Worm (Caenorhabditis elegans) whole organism, L3 larva: ENCODE results near the gene best-24.

Experiments
- egl-27 ChIP-seq: sonication (generic microtip); optimal IDR thresholded peaks from 4 replicates; lab custom pipeline; 2017; ENCODE audit warnings: missing biosample characterization, missing genetic modification reagents, missing genetic modification characterization
- elt-1 ChIP-seq: fragments of 150-350 bp; optimal IDR thresholded peaks from 2 replicates; lab custom pipeline; 2014; ENCODE audit warnings: missing biosample characterization, missing genetic modification characterization
- jun-1 ChIP-seq: fragments of 150-350 bp; optimal IDR thresholded peaks from 2 replicates; lab custom pipeline; 2014; ENCODE audit warnings: missing biosample characterization, missing genetic modification reagents, missing genetic modification characterization
- lin-15B ChIP-seq: fragments of 150-350 bp; optimal IDR thresholded peaks from 2 replicates; lab custom pipeline; 2014; ENCODE audit warnings: missing biosample characterization, missing genetic modification characterization
- nfya-1 ChIP-seq: sonication (generic microtip); optimal IDR thresholded peaks from 2 replicates; lab custom pipeline; 2017; ENCODE audit warnings: missing genetic modification characterization, mild to moderate bottlenecking, missing compliant biosample characterization, antibody characterized with exemption, moderate library complexity; ENCODE audit not compliant: insufficient read depth
- nhr-237 ChIP-seq: fragments of 150-350 bp; optimal IDR thresholded peaks from 2 replicates; lab custom pipeline; 2014; ENCODE audit warnings: missing biosample characterization, missing genetic modification characterization
- sea-2 ChIP-seq: fragments of 150-350 bp; sonication (generic microtip); optimal IDR thresholded peaks from 4 replicates; lab custom pipeline; 2014; ENCODE audit warnings: missing biosample characterization, missing genetic modification reagents, missing genetic modification characterization
- snpc-4 ChIP-seq: fragments of 150-350 bp; optimal IDR thresholded peaks from 2 replicates; lab custom pipeline; 2014; ENCODE audit warnings: missing biosample characterization, missing genetic modification characterization
- unc-39 ChIP-seq: sonication (generic microtip); optimal IDR thresholded peaks from 4 replicates; lab custom pipeline; 2017; ENCODE audit warnings: missing biosample characterization, missing genetic modification characterization
- ztf-11 ChIP-seq: fragments of 150-350 bp; optimal IDR thresholded peaks from 2 replicates; lab custom pipeline; 2014; ENCODE audit warnings: missing biosample characterization, missing genetic modification characterization

DNA sequence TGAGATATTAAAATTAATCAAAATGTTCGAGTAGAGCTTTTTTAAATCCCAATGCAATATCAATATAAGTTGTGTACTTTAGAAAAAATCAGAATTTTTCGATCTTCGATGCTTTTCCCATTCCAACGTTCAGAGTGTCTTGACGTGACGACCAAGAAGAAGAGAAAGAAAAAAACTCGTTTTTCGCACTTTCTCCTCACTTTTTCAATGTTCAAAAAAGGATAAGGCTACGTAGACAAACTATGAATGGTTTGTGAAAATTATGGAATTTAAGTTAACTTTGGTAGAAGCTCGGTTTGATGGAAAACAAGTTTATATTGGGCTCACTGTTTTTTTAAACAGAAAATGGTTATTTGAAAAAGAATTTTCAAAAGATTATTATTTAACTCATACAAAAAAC lies 46.8 kb downstream of the best-24 start:
- TF ChIP-seq snpc-4 (no peak), elt-1 (tag; lab: Kevin White, UChicago) (no peak), unc-39 (tag; lab: Kevin White, UChicago) (no peak), jun-1 (tag; lab: Kevin White, UChicago) (no peak), nhr-237 (no peak), egl-27 (tag; lab: Kevin White, UChicago) (no peak), ztf-11 (tag; lab: Kevin White, UChicago) (no peak), lin-15B (no peak), nfya-1 (tag; lab: Kevin White, UChicago) (no peak), sea-2 (no peak)
